Fruit fly (Drosophila melanogaster): ENCODE results near the gene Zip99C.

- no peak for TF ChIP-seq CG12071 (GFP tag; optimal IDR thresholded peaks at IDR 0.05)
- TF ChIP-seq Six4 (GFP tag; optimal IDR thresholded peaks at IDR 0.05) = no peak
- no peak for TF ChIP-seq CG30020 (tag; optimal IDR thresholded peaks at IDR 0.05)
- no peak for TF ChIP-seq da (GFP tag; optimal IDR thresholded peaks at IDR 0.05)
These were observed 21.6 kb downstream of the Zip99C start for dm6 chr3R:29847126-29847525.

All from whole organism, embryonic.